Fruit fly (Drosophila melanogaster): ENCODE measurements around the gene CG46466.
A peak's percentile ranks its signal among the peaks of the same experiment; 100 is the strongest.

Gene CG46466

dm6 chr4:697463-697862, 34.5 kb upstream of the CG46466 start, which contains the start of gene ey (continued):
- TF ChIP-seq Abd-B (GFP tag; optimal IDR thresholded peaks at IDR 0.05): no peak
- TF ChIP-seq nerfin-2 (GFP tag; IDR thresholded peaks at IDR 0.05; ENCODE audit: partially characterized antibody): no peak
- no peak for TF ChIP-seq CG11247 (GFP tag; IDR thresholded peaks at IDR 0.05)
- no peak for TF ChIP-seq CG18011 (GFP tag; optimal IDR thresholded peaks at IDR 0.05)
- peak; percentile 2 for TF ChIP-seq Elba2 (GFP tag; optimal IDR thresholded peaks at IDR 0.05)
- TF ChIP-seq NC2β (GFP tag; optimal IDR thresholded peaks at IDR 0.05): peak; percentile 20
- no peak for TF ChIP-seq CG7963 (GFP tag; IDR thresholded peaks at IDR 0.05; ENCODE audit: partially characterized antibody)
- no peak for TF ChIP-seq mirr (GFP tag; optimal IDR thresholded peaks at IDR 0.05)
- TF ChIP-seq dmrt11E (tag; optimal IDR thresholded peaks at IDR 0.05): no peak
- TF ChIP-seq CG15601 (tag; optimal IDR thresholded peaks at IDR 0.05): peak; percentile 9
- peak; percentile 29 for TF ChIP-seq gro (GFP tag; optimal IDR thresholded peaks at IDR 0.05)
- no peak for TF ChIP-seq CG6813 (GFP tag; optimal IDR thresholded peaks at IDR 0.05)
- peak; percentile 4 for TF ChIP-seq lilli (GFP tag; optimal IDR thresholded peaks at IDR 0.05)
- TF ChIP-seq CG33213 (GFP tag; optimal IDR thresholded peaks at IDR 0.05): peak; percentile 90
- no peak for TF ChIP-seq jumu (GFP tag; optimal IDR thresholded peaks at IDR 0.05)
- no peak; the same call in 1 of the 2 replicates for TF ChIP-seq Adf1 (GFP tag; IDR thresholded peaks at IDR 0.05)
- TF ChIP-seq CG1603 (tag; optimal IDR thresholded peaks at IDR 0.05): peak; percentile 79
- TF ChIP-seq peb (GFP tag; IDR thresholded peaks at IDR 0.05): no peak
- peak; percentile 53 for TF ChIP-seq BEAF-32 (GFP tag; optimal IDR thresholded peaks at IDR 0.05)
- peak; percentile 99 for TF ChIP-seq Lhr (GFP tag; optimal IDR thresholded peaks at IDR 0.05)
- TF ChIP-seq CTCF (GFP tag; optimal IDR thresholded peaks at IDR 0.05): peak; percentile 67
- TF ChIP-seq CG10979 (tag; optimal IDR thresholded peaks at IDR 0.05): no peak
- TF ChIP-seq Pdp1 (GFP tag; optimal IDR thresholded peaks at IDR 0.05): peak in 1 of 2 experiments; percentile 93
- TF ChIP-seq BtbVII (GFP tag; optimal IDR thresholded peaks at IDR 0.05): no peak
- peak; percentile 9 for TF ChIP-seq CG30403 (GFP tag; optimal IDR thresholded peaks at IDR 0.05)
- peak; percentile 76 for TF ChIP-seq CG3995 (GFP tag; optimal IDR thresholded peaks at IDR 0.05)
- TF ChIP-seq Dek (tag; optimal IDR thresholded peaks at IDR 0.05): no peak
- TF ChIP-seq CG13624 (GFP tag; optimal IDR thresholded peaks at IDR 0.05): peak; percentile 5
- TF ChIP-seq CG11723 (GFP tag; optimal IDR thresholded peaks at IDR 0.05): no peak
- TF ChIP-seq usp (GFP tag; optimal IDR thresholded peaks at IDR 0.05): no peak

- TF ChIP-seq Max (GFP tag; optimal IDR thresholded peaks at IDR 0.05) (no peak), bigmax (GFP tag; optimal IDR thresholded peaks at IDR 0.05) (no peak), C15 (GFP tag; IDR thresholded peaks at IDR 0.05) (no peak), CG14710 (tag; optimal IDR thresholded peaks at IDR 0.05) (peak; percentile 58), nerfin-2 (GFP tag; IDR thresholded peaks at IDR 0.05; ENCODE audit: partially characterized antibody) (no peak), gsb (GFP tag; IDR thresholded peaks at IDR 0.05) (no peak), CG8089 (GFP tag; optimal IDR thresholded peaks at IDR 0.05) (peak; percentile 33), CG5180 (GFP tag; optimal IDR thresholded peaks at IDR 0.05) (no peak), Elba2 (GFP tag; optimal IDR thresholded peaks at IDR 0.05) (no peak), gsb-n (tag; optimal IDR thresholded peaks at IDR 0.05) (peak; percentile 43), CG12104 (GFP tag; optimal IDR thresholded peaks at IDR 0.05) (peak; percentile 20), CG9727 (GFP tag; optimal IDR thresholded peaks at IDR 0.05) (no peak), CG7987 (GFP tag; optimal IDR thresholded peaks at IDR 0.05) (no peak), abd-A (tag; optimal IDR thresholded peaks at IDR 0.05) (no peak), HmgZ (tag; optimal IDR thresholded peaks at IDR 0.05) (peak; percentile 76), Gsc (GFP tag; IDR thresholded peaks at IDR 0.05) (no peak), Gug (GFP tag; IDR thresholded peaks at IDR 0.05) (no peak; the same call in 3 of the 4 replicates), eyg (GFP tag; optimal IDR thresholded peaks at IDR 0.05) (peak; percentile 7), CrebB (tag; optimal IDR thresholded peaks at IDR 0.05) (no peak), run (tag; optimal IDR thresholded peaks at IDR 0.05) (no peak), CG9932 (GFP tag; IDR thresholded peaks at IDR 0.05) (no peak), TFAM (GFP tag; optimal IDR thresholded peaks at IDR 0.05) (no peak), Hr51 (GFP tag; optimal IDR thresholded peaks at IDR 0.05) (no peak), twi (tag; optimal IDR thresholded peaks at IDR 0.05) (peak; percentile 53)
Observed at dm6 chr4:696638-697037, 33.7 kb upstream of the CG46466 start.

Data from whole organism, embryonic.